Worm (Caenorhabditis elegans): Measurements from ENCODE around the gene pcf-11.

The pcf-11 gene

ce11 chrIII:5068675-5069233, 44.0 kb downstream of the pcf-11 start, which contains the start of the genes C45G9.11 and C45G9.2 (continued):
- TF ChIP-seq nhr-237 (tag; optimal IDR thresholded peaks at IDR 0.05) (no peak), ceh-8 (GFP tag; optimal IDR thresholded peaks at IDR 0.05) (peak; percentile 41), nhr-71 (tag; optimal IDR thresholded peaks at IDR 0.05) (peak; percentile 90), alr-1 (tag; optimal IDR thresholded peaks at IDR 0.05; ENCODE audit: borderline replicate concordance) (no peak), fkh-8 (tag; optimal IDR thresholded peaks at IDR 0.05) (peak; percentile 68), fos-1 (tag; optimal IDR thresholded peaks at IDR 0.05) (peak; percentile 26), vab-15 (tag; optimal IDR thresholded peaks at IDR 0.05) (peak; percentile 84), nhr-11 (tag; optimal IDR thresholded peaks at IDR 0.05) (no peak), unc-30 (tag; optimal IDR thresholded peaks at IDR 0.05) (no peak), unc-130 (tag; optimal IDR thresholded peaks at IDR 0.05) (peak; percentile 79), aly-2 (tag; optimal IDR thresholded peaks at IDR 0.05) (peak; percentile 45), hlh-17 (GFP tag; optimal IDR thresholded peaks at IDR 0.05; ENCODE audit: borderline replicate concordance) (peak; percentile 58), elt-3 (tag; optimal IDR thresholded peaks at IDR 0.05) (peak in 2 of 6 experiments; percentile 22 to 48), mep-1 (tag; optimal IDR thresholded peaks at IDR 0.05) (peak; percentile 77), nhr-28 (tag; optimal IDR thresholded peaks at IDR 0.05) (no peak), aha-1 (tag; optimal IDR thresholded peaks at IDR 0.05) (no peak), C34B4.2 (tag; optimal IDR thresholded peaks at IDR 0.05) (peak; percentile 16), fkh-4 (tag; optimal IDR thresholded peaks at IDR 0.05; ENCODE audit: borderline replicate concordance) (peak; percentile 93), ceh-63 (GFP tag; optimal IDR thresholded peaks at IDR 0.05) (peak; percentile 79), lin-35 (GFP tag; optimal IDR thresholded peaks at IDR 0.05) (peak; percentile 93 to 96), unc-62 (GFP tag; optimal IDR thresholded peaks at IDR 0.05) (no peak), F16B12.6 (tag; optimal IDR thresholded peaks at IDR 0.05) (peak; percentile 26), snu-23 (GFP tag; optimal IDR thresholded peaks at IDR 0.05) (peak; percentile 85), ceh-90 (tag; optimal IDR thresholded peaks at IDR 0.05) (peak; percentile 95), blmp-1 (tag; optimal IDR thresholded peaks at IDR 0.05) (peak; percentile 48), pag-3 (tag; optimal IDR thresholded peaks at IDR 0.05; ENCODE audit: borderline replicate concordance, insufficient read depth) (no peak), fkh-10 (GFP tag; optimal IDR thresholded peaks at IDR 0.05) (no peak), xbp-1 (tag; optimal IDR thresholded peaks at IDR 0.05) (peak; percentile 85), unc-86 (tag; optimal IDR thresholded peaks at IDR 0.05) (peak; percentile 60), lsy-2 (tag; optimal IDR thresholded peaks at IDR 0.05) (peak; percentile 78 to 85), nhr-85 (tag) (peak; percentile 95), swsn-7 (tag; optimal IDR thresholded peaks at IDR 0.05) (peak; percentile 78), unc-98 (GFP tag; IDR thresholded peaks at IDR 0.05) (peak; percentile 85), pqm-1 (tag; optimal IDR thresholded peaks at IDR 0.05) (no peak), ztf-4 (tag; optimal IDR thresholded peaks at IDR 0.05) (no peak), lin-13 (GFP tag; optimal IDR thresholded peaks at IDR 0.05) (peak; percentile 54), irx-1 (tag; optimal IDR thresholded peaks at IDR 0.05) (peak; percentile 95), mdl-1 (tag; optimal IDR thresholded peaks at IDR 0.05) (peak in 1 of 2 experiments; percentile 38), lin-15B (tag; optimal IDR thresholded peaks at IDR 0.05) (peak; percentile 12), zag-1 (tag; optimal IDR thresholded peaks at IDR 0.05) (no peak), grh-1 (GFP tag; IDR thresholded peaks at IDR 0.05) (peak; percentile 76), ama-1 (optimal IDR thresholded peaks at IDR 0.05) (no peak), nhr-12 (tag; optimal IDR thresholded peaks at IDR 0.05) (no peak), sox-4 (tag; optimal IDR thresholded peaks at IDR 0.05) (peak; percentile 88), Y116A8C.19 (tag; optimal IDR thresholded peaks at IDR 0.05; ENCODE audit: borderline replicate concordance) (peak; percentile 79), tlp-1 (tag; optimal IDR thresholded peaks at IDR 0.05) (no peak), jun-1 (tag; optimal IDR thresholded peaks at IDR 0.05) (no peak), hpl-2 (GFP tag; optimal IDR thresholded peaks at IDR 0.05) (no peak), nhr-84 (tag; optimal IDR thresholded peaks at IDR 0.05) (no peak), nhr-19 (GFP tag; conservative IDR thresholded peaks at IDR 0.05) (peak; percentile 85), pax-3 (tag; optimal IDR thresholded peaks at IDR 0.05) (peak; percentile 88), tbx-2 (tag; optimal IDR thresholded peaks at IDR 0.05) (peak; percentile 90), C04F5.9 (tag; optimal IDR thresholded peaks at IDR 0.05) (peak; percentile 84), lin-39 (tag; optimal IDR thresholded peaks at IDR 0.05) (peak; percentile 48)

Measured in whole organism, L1 larva.